Fruit fly (Drosophila melanogaster) whole organism, embryonic: Measurements from ENCODE around the gene CG18858.

Experiments
- Adf1 ChIP-seq: fragments of 200-800 bp; sonication (Bioruptor generic); IDR thresholded peaks from 2 replicates; pipeline ENCODE4 v1.3.6; 2022; ENCODE audit warnings: missing biosample characterization, missing genetic modification characterization
- Awh ChIP-seq: fragments of 200-800 bp; sonication (Bioruptor generic); IDR thresholded peaks from 2 replicates; pipeline ENCODE4, ENCODE4 v1.3.6; 2022; ENCODE audit warnings: missing biosample characterization, missing genetic modification characterization
- CG10209 ChIP-seq: fragments of 200-800 bp; sonication (Bioruptor generic); optimal IDR thresholded peaks from 3 replicates; lab custom pipeline; 2017; ENCODE audit warnings: missing biosample characterization, mild to moderate bottlenecking, missing genetic modification characterization, missing genetic modification reagents
- CG10321 ChIP-seq: fragments of 200-800 bp; sonication (Bioruptor generic); IDR thresholded peaks from 2 replicates; pipeline ENCODE4 v1.3.6; 2022; ENCODE audit warnings: missing biosample characterization, missing genetic modification characterization
- CG11093 ChIP-seq: fragments of 200-800 bp; sonication (Bioruptor generic); IDR thresholded peaks from 3 replicates; pipeline ENCODE4 v1.3.6; 2022; ENCODE audit warnings: missing biosample characterization, missing genetic modification characterization
- CG12659 ChIP-seq: fragments of 200-800 bp; sonication (Bioruptor generic); optimal IDR thresholded peaks from 3 replicates; lab custom pipeline; 2017; ENCODE audit warnings: mild to moderate bottlenecking, missing biosample characterization, missing genetic modification reagents, missing genetic modification characterization
- CG13624 ChIP-seq: fragments of 200-800 bp; sonication (Bioruptor generic); optimal IDR thresholded peaks from 2 replicates; lab custom pipeline; 2016; ENCODE audit warnings: missing biosample characterization, missing genetic modification characterization
- CG13894 ChIP-seq: fragments of 200-800 bp; sonication (Bioruptor generic); optimal IDR thresholded peaks from 3 replicates; lab custom pipeline; 2018; ENCODE audit warnings: missing biosample characterization, mild to moderate bottlenecking, missing genetic modification characterization, moderate library complexity
- CG15011 ChIP-seq: fragments of 200-800 bp; sonication (Bioruptor generic); optimal IDR thresholded peaks from 3 replicates; lab custom pipeline; 2018; ENCODE audit warnings: missing biosample characterization, mild to moderate bottlenecking, missing genetic modification characterization
- CG15514 ChIP-seq: fragments of 200-800 bp; sonication (Bioruptor generic); optimal IDR thresholded peaks from 3 replicates; lab custom pipeline; 2017; ENCODE audit warnings: missing biosample characterization, missing genetic modification characterization, mild to moderate bottlenecking, moderate library complexity, missing genetic modification reagents
- CG18599 ChIP-seq: fragments of 200-800 bp; sonication (Bioruptor generic); optimal IDR thresholded peaks from 3 replicates; lab custom pipeline; 2017; ENCODE audit warnings: missing biosample characterization, missing genetic modification characterization, mild to moderate bottlenecking, moderate library complexity, missing genetic modification reagents
- CG2678 ChIP-seq: fragments of 200-800 bp; sonication (Bioruptor generic); optimal IDR thresholded peaks from 3 replicates; lab custom pipeline; 2019; ENCODE audit warnings: missing biosample characterization, mild to moderate bottlenecking, missing genetic modification characterization, moderate library complexity
- CG3065 ChIP-seq: fragments of 200-800 bp; sonication (Bioruptor generic); optimal IDR thresholded peaks from 2 replicates; lab custom pipeline; 2016; ENCODE audit warnings: missing biosample characterization, missing genetic modification characterization
- CG3847 ChIP-seq: fragments of 200-800 bp; sonication (Bioruptor generic); IDR thresholded peaks from 2 replicates; pipeline ENCODE4 v1.3.6; 2022; ENCODE audit warnings: missing biosample characterization, missing genetic modification characterization
- CG4328 ChIP-seq: fragments of 200-800 bp; sonication (Bioruptor generic); optimal IDR thresholded peaks from 3 replicates; lab custom pipeline; 2017; ENCODE audit warnings: missing biosample characterization, missing genetic modification reagents, missing genetic modification characterization
- CG4707 ChIP-seq: fragments of 200-800 bp; sonication (Bioruptor generic); optimal IDR thresholded peaks from 2 replicates; lab custom pipeline; 2018; ENCODE audit warnings: missing biosample characterization, mild to moderate bottlenecking, missing genetic modification characterization, moderate library complexity
- CG9437 ChIP-seq: fragments of 200-800 bp; sonication (Bioruptor generic); optimal IDR thresholded peaks from 2 replicates; lab custom pipeline; 2018; ENCODE audit warnings: missing biosample characterization, mild to moderate bottlenecking, missing genetic modification characterization
- Deaf1 ChIP-seq: fragments of 200-800 bp; optimal IDR thresholded peaks from 3 replicates; lab custom pipeline; 2019; ENCODE audit warnings: missing biosample characterization, mild to moderate bottlenecking, missing genetic modification characterization, moderate library complexity
- Doc3 ChIP-seq: fragments of 200-800 bp; sonication (Bioruptor generic); IDR thresholded peaks from 3 replicates; pipeline ENCODE4 v1.3.6; 2022; ENCODE audit warnings: missing biosample characterization, missing genetic modification characterization; ENCODE audit not compliant: partially characterized antibody
- E2f2 ChIP-seq: fragments of 200-800 bp; sonication (Bioruptor generic); IDR thresholded peaks from 2 replicates; pipeline ENCODE4 v1.3.6; 2022; ENCODE audit warnings: missing biosample characterization, missing genetic modification characterization
- Hmr ChIP-seq: fragments of 200-800 bp; sonication (Bioruptor generic); optimal IDR thresholded peaks from 3 replicates; lab custom pipeline; 2017; ENCODE audit warnings: mild to moderate bottlenecking, missing biosample characterization, missing genetic modification reagents, missing genetic modification characterization
- Med ChIP-seq: fragments of 200-800 bp; sonication (Bioruptor generic); peaks from one replicate; lab custom pipeline; 2016; ENCODE audit warnings: missing biosample characterization, missing genetic modification characterization, mild to moderate bottlenecking, inconsistent platforms, moderate library complexity
- NFAT ChIP-seq: fragments of 200-800 bp; sonication (Bioruptor generic); IDR thresholded peaks from 2 replicates; pipeline ENCODE4 v1.3.6; 2022; ENCODE audit warnings: missing biosample characterization, missing genetic modification characterization
- Neu2 ChIP-seq: fragments of 200-800 bp; sonication (Bioruptor generic); optimal IDR thresholded peaks from 3 replicates; lab custom pipeline; 2016; ENCODE audit warnings: missing biosample characterization, missing genetic modification characterization, borderline replicate concordance
- Poxn ChIP-seq: fragments of 200-800 bp; sonication (Bioruptor generic); IDR thresholded peaks from 2 replicates; pipeline ENCODE4 v1.3.6; 2022; ENCODE audit warnings: missing biosample characterization, missing genetic modification characterization
- Rfx ChIP-seq: fragments of 200-800 bp; sonication (Bioruptor generic); IDR thresholded peaks from 2 replicates; pipeline ENCODE4 v1.3.6; 2022; ENCODE audit warnings: missing biosample characterization, missing genetic modification characterization
- Scr ChIP-seq: fragments of 200-800 bp; sonication (Bioruptor generic); IDR thresholded peaks from 2 replicates; pipeline ENCODE4 v1.3.6; 2022; ENCODE audit warnings: missing biosample characterization, missing genetic modification characterization; ENCODE audit not compliant: partially characterized antibody
- ara ChIP-seq: fragments of 200-800 bp; sonication (Bioruptor generic); IDR thresholded peaks from 2 replicates; pipeline ENCODE4 v1.3.6; 2022; ENCODE audit warnings: missing biosample characterization, missing genetic modification characterization
- chinmo ChIP-seq: fragments of 200-800 bp; sonication (Bioruptor generic); IDR thresholded peaks from 4 replicates; pipeline ENCODE4 v1.3.6; 2022; ENCODE audit warnings: missing biosample characterization, missing genetic modification characterization; ENCODE audit not compliant: partially characterized antibody
- dati ChIP-seq: fragments of 200-800 bp; sonication (Bioruptor generic); IDR thresholded peaks from 2 replicates; pipeline ENCODE4 v1.3.6; 2022; ENCODE audit warnings: missing biosample characterization, missing genetic modification characterization
- dm ChIP-seq: fragments of 200-800 bp; sonication (Bioruptor generic); optimal IDR thresholded peaks from 3 replicates; lab custom pipeline; 2016; ENCODE audit warnings: missing biosample characterization, missing genetic modification characterization
- dmrt99B ChIP-seq: fragments of 200-800 bp; sonication (Bioruptor generic); optimal IDR thresholded peaks from 2 replicates; lab custom pipeline; 2018; ENCODE audit warnings: missing biosample characterization, mild to moderate bottlenecking, missing genetic modification characterization, moderate library complexity
- emc ChIP-seq: fragments of 200-800 bp; sonication (Bioruptor generic); optimal IDR thresholded peaks from 2 replicates; lab custom pipeline; 2016; ENCODE audit warnings: missing biosample characterization, missing genetic modification characterization
- eve ChIP-seq, 2 experiments: fragments of >200 bp; optimal IDR thresholded peaks; 2 replicates each; lab custom pipeline; 2017; ENCODE audit warnings: missing biosample characterization in 2 of 2, missing genetic modification characterization in 2 of 2
- exex ChIP-seq: fragments of 200-800 bp; sonication (Bioruptor generic); optimal IDR thresholded peaks from 4 replicates; lab custom pipeline; 2018; ENCODE audit warnings: missing biosample characterization, mild to moderate bottlenecking, missing genetic modification characterization, moderate library complexity
- gcm2 ChIP-seq: fragments of 200-800 bp; sonication (Bioruptor generic); optimal IDR thresholded peaks from 2 replicates; lab custom pipeline; 2016; ENCODE audit warnings: missing biosample characterization, missing genetic modification characterization
- gem ChIP-seq: fragments of 200-800 bp; sonication (Bioruptor generic); optimal IDR thresholded peaks from 2 replicates; lab custom pipeline; 2019; ENCODE audit warnings: missing biosample characterization, mild to moderate bottlenecking, missing genetic modification characterization, moderate library complexity
- hkb ChIP-seq, 2 experiments: fragments of 200-800 bp in 1 of 2; fragments of >200 bp in 1 of 2; sonication (Bioruptor generic) in 1 of 2; IDR thresholded peaks in 1 of 2; optimal IDR thresholded peaks in 1 of 2; 2 replicates each; pipeline versions ENCODE4 v1.3.6 to Lab custom; 2017 to 2022; ENCODE audit warnings: missing biosample characterization in 1 of 2, missing genetic modification characterization in 1 of 2
- jigr1 ChIP-seq: fragments of 200-800 bp; sonication (Bioruptor generic); IDR thresholded peaks from 3 replicates; pipeline ENCODE4 v1.3.6; 2022; ENCODE audit warnings: missing biosample characterization, missing genetic modification characterization
- jing ChIP-seq: fragments of 200-800 bp; sonication (Bioruptor generic); optimal IDR thresholded peaks from 2 replicates; lab custom pipeline; 2018; ENCODE audit warnings: missing biosample characterization, mild to moderate bottlenecking, missing genetic modification characterization
- knrl ChIP-seq: fragments of 200-800 bp; sonication (Bioruptor generic); IDR thresholded peaks from 3 replicates; pipeline ENCODE4 v1.3.6; 2022; ENCODE audit warnings: missing biosample characterization, missing genetic modification characterization; ENCODE audit not compliant: partially characterized antibody
- luna ChIP-seq: fragments of 200-800 bp; sonication (Bioruptor generic); optimal IDR thresholded peaks from 2 replicates; lab custom pipeline; 2016; ENCODE audit warnings: missing biosample characterization, missing genetic modification characterization
- pzg ChIP-seq: fragments of 200-800 bp; sonication (Bioruptor generic); optimal IDR thresholded peaks from 3 replicates; lab custom pipeline; 2018; ENCODE audit warnings: missing biosample characterization, mild to moderate bottlenecking, missing genetic modification characterization, moderate library complexity
- slou ChIP-seq: fragments of 200-800 bp; sonication (Bioruptor generic); optimal IDR thresholded peaks from 3 replicates; lab custom pipeline; 2016; ENCODE audit warnings: missing biosample characterization, missing genetic modification characterization
- sna ChIP-seq: fragments of 200-800 bp; sonication (Bioruptor generic); IDR thresholded peaks from 2 replicates; pipeline ENCODE4 v1.3.6; 2022; ENCODE audit warnings: missing biosample characterization, missing genetic modification characterization; ENCODE audit not compliant: partially characterized antibody
- sqz ChIP-seq: fragments of 200-800 bp; sonication (Bioruptor generic); optimal IDR thresholded peaks from 3 replicates; lab custom pipeline; 2018; ENCODE audit warnings: missing biosample characterization, mild to moderate bottlenecking, missing genetic modification characterization
- tgo ChIP-seq: fragments of 200-800 bp; sonication (Bioruptor generic); IDR thresholded peaks from 3 replicates; pipeline ENCODE4 v1.3.6; 2022; ENCODE audit warnings: missing biosample characterization, missing genetic modification characterization
- zen2 ChIP-seq: fragments of 200-800 bp; sonication (Bioruptor generic); IDR thresholded peaks from 3 replicates; pipeline ENCODE4 v1.3.6; 2022; ENCODE audit warnings: missing biosample characterization, missing genetic modification characterization; ENCODE audit not compliant: partially characterized antibody

Gene CG18858

DNA sequence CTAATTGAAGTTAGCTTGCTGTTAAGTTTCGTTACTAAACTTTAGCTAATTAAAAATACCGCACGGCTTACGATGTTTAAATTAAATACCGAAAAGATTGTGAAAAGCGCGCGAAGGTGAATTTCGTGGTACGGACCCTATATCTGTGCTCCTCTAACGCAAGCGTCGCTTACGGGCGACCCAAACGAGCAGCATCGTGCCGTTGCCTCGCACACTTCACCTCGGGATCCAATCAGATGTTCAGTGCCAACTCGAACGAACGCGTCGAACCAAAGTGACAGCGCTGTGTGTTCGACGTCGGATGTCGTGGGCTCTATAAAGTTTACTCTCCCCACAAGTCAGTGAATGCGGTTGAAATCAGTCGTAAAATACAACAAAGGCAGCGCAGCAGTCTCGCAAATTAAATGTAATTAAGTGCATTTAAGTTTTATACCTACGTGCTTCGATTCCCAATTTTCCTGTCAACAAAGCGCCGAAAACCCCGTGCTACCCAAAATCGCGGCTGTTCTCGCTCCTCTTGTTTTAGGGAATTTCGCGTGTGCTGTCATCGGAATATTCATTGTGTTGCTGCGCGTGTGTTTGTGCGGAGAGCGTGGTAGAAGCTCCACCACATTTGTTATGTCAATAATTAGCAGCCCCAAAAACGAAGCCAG is 30.0 kb downstream of the CG18858 start (continued):
- TF ChIP-seq chinmo (GFP tag; lab: Robert Waterston, UW): peak; percentile 68; the same call in 2 of the 4 replicates
- no peak for TF ChIP-seq tgo (GFP tag; lab: Robert Waterston, UW)
- TF ChIP-seq Doc3 (GFP tag; lab: Robert Waterston, UW): 0 out of 3 replicates have a peak, but pooled peaks have one; percentile 9
- no peak for TF ChIP-seq Poxn
- peak; percentile 16 for TF ChIP-seq Deaf1 (tag; lab: Kevin White, UChicago)
- no peak for TF ChIP-seq CG18599 (GFP tag; lab: Kevin White, UChicago)
- TF ChIP-seq Neu2: no peak
- no peak for TF ChIP-seq CG2678 (tag; lab: Kevin White, UChicago)
- 0 out of 2 replicates have a peak, but pooled peaks have one; percentile 19 for TF ChIP-seq sna (GFP tag; lab: Robert Waterston, UW)
- no peak for TF ChIP-seq CG10209 (GFP tag; lab: Kevin White, UChicago)
- no peak for TF ChIP-seq Awh
- peak; percentile 23 for TF ChIP-seq CG9437 (GFP tag; lab: Kevin White, UChicago)
- no peak for TF ChIP-seq CG13894
- TF ChIP-seq E2f2 (GFP tag; lab: Robert Waterston, UW): peak; percentile 85
- no peak for TF ChIP-seq jing (GFP tag; lab: Kevin White, UChicago)
- peak; percentile 17 for TF ChIP-seq Hmr (GFP tag; lab: Kevin White, UChicago)
- no peak for TF ChIP-seq CG3065
- TF ChIP-seq CG3847 (GFP tag; lab: Robert Waterston, UW): no peak
- TF ChIP-seq Adf1 (GFP tag; lab: Robert Waterston, UW): peak; percentile 58; the same call in 1 of the 2 replicates
- TF ChIP-seq ara (GFP tag; lab: Robert Waterston, UW): peak; percentile 60; the same call in 1 of the 2 replicates
- TF ChIP-seq CG12659 (GFP tag; lab: Kevin White, UChicago): peak; percentile 16
- TF ChIP-seq CG15011 (GFP tag; lab: Kevin White, UChicago): no peak
- TF ChIP-seq gcm2: no peak
- peak; percentile 48 for TF ChIP-seq dm
- TF ChIP-seq CG11093: no peak
- TF ChIP-seq dati: no peak
- no peak for TF ChIP-seq gem (tag; lab: Kevin White, UChicago)
- TF ChIP-seq CG4707 (GFP tag; lab: Kevin White, UChicago): no peak
- TF ChIP-seq CG13624 (GFP tag; lab: Kevin White, UChicago): peak; percentile 1
- TF ChIP-seq NFAT (GFP tag; lab: Robert Waterston, UW): no peak
- TF ChIP-seq knrl (GFP tag; lab: Robert Waterston, UW): 0 out of 3 replicates have a peak, but pooled peaks have one; percentile 24
- no peak for TF ChIP-seq sqz (GFP tag; lab: Kevin White, UChicago)
- TF ChIP-seq pzg (GFP tag; lab: Kevin White, UChicago): peak; percentile 45
- no peak for TF ChIP-seq CG15514 (GFP tag; lab: Kevin White, UChicago)
- peak; percentile 27 for TF ChIP-seq exex (tag; lab: Kevin White, UChicago)
- TF ChIP-seq Med: peak; percentile 53
- TF ChIP-seq Rfx: no peak
- TF ChIP-seq luna (GFP tag; lab: Kevin White, UChicago): no peak
- no peak for TF ChIP-seq hkb (optimal IDR thresholded peaks at IDR 0.05; lab: Kevin White, UChicago)
- TF ChIP-seq hkb (GFP tag; IDR thresholded peaks at IDR 0.05; lab: Robert Waterston, UW): 0 out of 2 replicates have a peak, but pooled peaks have one; percentile 20
- no peak for TF ChIP-seq eve (GFP tag; optimal IDR thresholded peaks at IDR 0.05; lab: Kevin White, UChicago)
- no peak for TF ChIP-seq jigr1 (GFP tag; lab: Robert Waterston, UW)
- TF ChIP-seq slou (GFP tag; lab: Kevin White, UChicago): no peak
- TF ChIP-seq Scr (GFP tag; lab: Robert Waterston, UW): 0 out of 2 replicates have a peak, but pooled peaks have one; percentile 9
- peak; percentile 97 for TF ChIP-seq CG10321 (GFP tag; lab: Robert Waterston, UW)
- no peak for TF ChIP-seq zen2 (GFP tag; lab: Robert Waterston, UW)
- TF ChIP-seq dmrt99B (tag; lab: Kevin White, UChicago): no peak
- no peak for TF ChIP-seq emc (GFP tag; lab: Kevin White, UChicago)
- TF ChIP-seq CG4328: no peak
